Fruit fly (Drosophila melanogaster) whole organism, embryonic: ENCODE data around the gene mthl1.

Experiments
- Atf3 ChIP-seq: fragments of 200-800 bp; sonication (Bioruptor generic); optimal IDR thresholded peaks from 3 replicates; lab custom pipeline; 2016; ENCODE audit warnings: missing biosample characterization, missing genetic modification characterization
- B-H1 ChIP-seq: fragments of 200-800 bp; sonication (Bioruptor generic); IDR thresholded peaks from 3 replicates; pipeline ENCODE4 v1.3.6; 2022; ENCODE audit warnings: missing biosample characterization, missing genetic modification characterization
- BtbVII ChIP-seq: fragments of 200-800 bp; sonication (Bioruptor generic); optimal IDR thresholded peaks from 3 replicates; lab custom pipeline; 2017; ENCODE audit warnings: missing biosample characterization, mild to moderate bottlenecking, missing genetic modification characterization
- C15 ChIP-seq: fragments of 200-800 bp; sonication (Bioruptor generic); IDR thresholded peaks from 3 replicates; pipeline ENCODE4 v1.3.6; 2022; ENCODE audit warnings: missing biosample characterization, missing genetic modification characterization
- CG10979 ChIP-seq: fragments of 200-800 bp; sonication (Bioruptor generic); optimal IDR thresholded peaks from 2 replicates; lab custom pipeline; 2018; ENCODE audit warnings: missing biosample characterization, mild to moderate bottlenecking, missing genetic modification characterization, moderate library complexity
- CG11696 ChIP-seq: fragments of 200-800 bp; sonication (Bioruptor generic); IDR thresholded peaks from 2 replicates; pipeline ENCODE4 v1.3.6; 2022; ENCODE audit warnings: missing biosample characterization, missing genetic modification characterization
- CG13296 ChIP-seq: fragments of 200-800 bp; sonication (Bioruptor generic); optimal IDR thresholded peaks from 3 replicates; lab custom pipeline; 2018; ENCODE audit warnings: missing biosample characterization, mild to moderate bottlenecking, missing genetic modification characterization
- CG14860 ChIP-seq: fragments of 200-800 bp; sonication (Bioruptor generic); IDR thresholded peaks from 3 replicates; pipeline ENCODE4 v1.3.6; 2022; ENCODE audit warnings: missing biosample characterization, missing genetic modification characterization; ENCODE audit not compliant: partially characterized antibody
- CG14965 ChIP-seq: fragments of 200-800 bp; sonication (Bioruptor generic); optimal IDR thresholded peaks from 2 replicates; lab custom pipeline; 2016; ENCODE audit warnings: missing biosample characterization, missing genetic modification characterization, borderline replicate concordance
- CG15269 ChIP-seq: fragments of 200-800 bp; sonication (Bioruptor generic); optimal IDR thresholded peaks from 2 replicates; lab custom pipeline; 2018; ENCODE audit warnings: missing biosample characterization, mild to moderate bottlenecking, missing genetic modification characterization, moderate library complexity
- CG16813 ChIP-seq: fragments of 200-800 bp; sonication (Bioruptor generic); IDR thresholded peaks from 3 replicates; pipeline ENCODE4 v1.3.6; 2022; ENCODE audit warnings: missing biosample characterization, missing genetic modification characterization; ENCODE audit not compliant: partially characterized antibody
- CG16815 ChIP-seq: fragments of 200-800 bp; sonication (Bioruptor generic); optimal IDR thresholded peaks from 3 replicates; lab custom pipeline; 2017; ENCODE audit warnings: missing biosample characterization, mild to moderate bottlenecking, missing genetic modification characterization
- CG16863 ChIP-seq: fragments of 200-800 bp; sonication (Bioruptor generic); optimal IDR thresholded peaks from 3 replicates; lab custom pipeline; 2016; ENCODE audit warnings: missing biosample characterization, missing genetic modification characterization
- CG17361 ChIP-seq: fragments of 200-800 bp; sonication (Bioruptor generic); IDR thresholded peaks from 3 replicates; pipeline ENCODE4 v1.3.6; 2022; ENCODE audit warnings: missing biosample characterization, missing genetic modification characterization
- CG17385 ChIP-seq: fragments of 200-800 bp; sonication (Bioruptor generic); optimal IDR thresholded peaks from 3 replicates; lab custom pipeline; 2018; ENCODE audit warnings: missing biosample characterization, mild to moderate bottlenecking, missing genetic modification characterization
- CG18011 ChIP-seq: fragments of 200-800 bp; sonication (Bioruptor generic); optimal IDR thresholded peaks from 2 replicates; lab custom pipeline; 2017; ENCODE audit warnings: missing biosample characterization, missing genetic modification characterization, mild to moderate bottlenecking, moderate library complexity, missing genotype
- CG2129 ChIP-seq: fragments of 200-800 bp; sonication (Bioruptor generic); IDR thresholded peaks from 2 replicates; pipeline ENCODE4 v1.3.6; 2022; ENCODE audit warnings: missing biosample characterization, missing genetic modification characterization; ENCODE audit not compliant: partially characterized antibody
- CG31441 ChIP-seq: fragments of 200-800 bp; sonication (Bioruptor generic); IDR thresholded peaks from 2 replicates; pipeline ENCODE4 v1.3.6; 2022; ENCODE audit warnings: missing biosample characterization, missing genetic modification characterization
- CG32772 ChIP-seq: fragments of 200-800 bp; sonication (Bioruptor generic); IDR thresholded peaks from 2 replicates; pipeline ENCODE4 v1.3.6; 2022; ENCODE audit warnings: missing biosample characterization, missing genetic modification characterization
- CG34224 ChIP-seq: fragments of 200-800 bp; sonication (Bioruptor generic); IDR thresholded peaks from 3 replicates; pipeline ENCODE4 v1.3.6; 2022; ENCODE audit warnings: missing biosample characterization, missing genetic modification characterization; ENCODE audit not compliant: partially characterized antibody
- CG3995 ChIP-seq: fragments of 200-800 bp; sonication (Bioruptor generic); optimal IDR thresholded peaks from 3 replicates; lab custom pipeline; 2016; ENCODE audit warnings: missing biosample characterization, missing genetic modification characterization
- CG9797 ChIP-seq: fragments of 200-800 bp; sonication (Bioruptor generic); optimal IDR thresholded peaks from 3 replicates; lab custom pipeline; 2018; ENCODE audit warnings: missing biosample characterization, mild to moderate bottlenecking, missing genetic modification characterization
- CG9817 ChIP-seq: fragments of 200-800 bp; sonication (Bioruptor generic); optimal IDR thresholded peaks from 2 replicates; lab custom pipeline; 2018; ENCODE audit warnings: missing biosample characterization, mild to moderate bottlenecking, missing genetic modification characterization, moderate library complexity
- CoRest ChIP-seq: fragments of 200-800 bp; sonication (Bioruptor generic); optimal IDR thresholded peaks from 3 replicates; lab custom pipeline; 2018; ENCODE audit warnings: missing biosample characterization, mild to moderate bottlenecking, missing genetic modification characterization, moderate library complexity
- Dbx ChIP-seq: fragments of 200-800 bp; sonication (Bioruptor generic); IDR thresholded peaks from 3 replicates; pipeline ENCODE4 v1.3.6; 2022; ENCODE audit warnings: missing biosample characterization, missing genetic modification characterization
- Dp ChIP-seq: fragments of 200-800 bp; sonication (Bioruptor generic); optimal IDR thresholded peaks from 2 replicates; lab custom pipeline; 2018; ENCODE audit warnings: missing biosample characterization, mild to moderate bottlenecking, missing genetic modification characterization, moderate library complexity
- Drgx ChIP-seq: fragments of 200-800 bp; sonication (Bioruptor generic); IDR thresholded peaks from 2 replicates; pipeline ENCODE4 v1.3.6; 2022; ENCODE audit warnings: missing biosample characterization, missing genetic modification characterization
- HLHmδ ChIP-seq: fragments of 200-800 bp; sonication (Bioruptor generic); optimal IDR thresholded peaks from 2 replicates; lab custom pipeline; 2018; ENCODE audit warnings: missing biosample characterization, mild to moderate bottlenecking, missing genetic modification characterization, moderate library complexity
- Hand ChIP-seq: fragments of 200-800 bp; sonication (Bioruptor generic); optimal IDR thresholded peaks from 2 replicates; lab custom pipeline; 2017; ENCODE audit warnings: mild to moderate bottlenecking, missing biosample characterization, missing genetic modification reagents, missing genetic modification characterization
- MTF-1 ChIP-seq: fragments of 200-800 bp; sonication (Bioruptor generic); optimal IDR thresholded peaks from 2 replicates; lab custom pipeline; 2018; ENCODE audit warnings: missing biosample characterization, mild to moderate bottlenecking, missing genetic modification characterization, borderline replicate concordance
- Nf-YB ChIP-seq: fragments of 200-800 bp; sonication (Bioruptor generic); optimal IDR thresholded peaks from 3 replicates; lab custom pipeline; 2019; ENCODE audit warnings: missing biosample characterization, mild to moderate bottlenecking, missing genetic modification characterization, moderate library complexity
- Oaz ChIP-seq: fragments of 200-800 bp; sonication (Bioruptor generic); IDR thresholded peaks from 2 replicates; pipeline ENCODE4 v1.3.6; 2022; ENCODE audit warnings: missing biosample characterization, missing genetic modification characterization
- Oli ChIP-seq: fragments of 200-800 bp; sonication (Bioruptor generic); optimal IDR thresholded peaks from 2 replicates; lab custom pipeline; 2018; ENCODE audit warnings: missing biosample characterization, mild to moderate bottlenecking, missing genetic modification characterization, moderate library complexity
- Poxn ChIP-seq: fragments of 200-800 bp; sonication (Bioruptor generic); IDR thresholded peaks from 2 replicates; pipeline ENCODE4 v1.3.6; 2022; ENCODE audit warnings: missing biosample characterization, missing genetic modification characterization
- amos ChIP-seq: fragments of 200-800 bp; sonication (Bioruptor generic); IDR thresholded peaks from 2 replicates; pipeline ENCODE4 v1.3.6; 2022; ENCODE audit warnings: missing biosample characterization, missing genetic modification characterization; ENCODE audit not compliant: partially characterized antibody
- chm ChIP-seq: fragments of 200-800 bp; sonication (Bioruptor generic); IDR thresholded peaks from 2 replicates; pipeline ENCODE4 v1.3.6; 2022; ENCODE audit warnings: missing biosample characterization, missing genetic modification characterization
- danr ChIP-seq: fragments of 200-800 bp; sonication (Bioruptor generic); IDR thresholded peaks from 2 replicates; pipeline ENCODE4 v1.3.6; 2022; ENCODE audit warnings: missing biosample characterization, missing genetic modification characterization
- disco-r ChIP-seq: fragments of 200-800 bp; sonication (Bioruptor generic); optimal IDR thresholded peaks from 2 replicates; lab custom pipeline; 2016; ENCODE audit warnings: missing biosample characterization, missing genetic modification characterization
- fd3F ChIP-seq: fragments of 200-800 bp; sonication (Bioruptor generic); optimal IDR thresholded peaks from 2 replicates; lab custom pipeline; 2018; ENCODE audit warnings: missing biosample characterization, mild to moderate bottlenecking, missing genetic modification characterization, moderate library complexity
- gfzf ChIP-seq: fragments of 200-800 bp; sonication (Bioruptor generic); optimal IDR thresholded peaks from 2 replicates; lab custom pipeline; 2016; ENCODE audit warnings: missing biosample characterization, mild to moderate bottlenecking, missing genetic modification characterization, moderate library complexity
- gsb ChIP-seq: fragments of 200-800 bp; sonication (Bioruptor generic); IDR thresholded peaks from 2 replicates; pipeline ENCODE4 v1.3.6; 2022; ENCODE audit warnings: missing biosample characterization, missing genetic modification characterization
- hbn ChIP-seq: fragments of 200-800 bp; sonication (Bioruptor generic); IDR thresholded peaks from 2 replicates; pipeline ENCODE4 v1.3.6; 2022; ENCODE audit warnings: missing biosample characterization, missing genetic modification characterization; ENCODE audit not compliant: partially characterized antibody
- hth ChIP-seq: fragments of >200 bp; optimal IDR thresholded peaks from 2 replicates; lab custom pipeline; 2017; ENCODE audit warnings: inconsistent platforms
- nerfin-2 ChIP-seq: fragments of 200-800 bp; sonication (Bioruptor generic); IDR thresholded peaks from 2 replicates; pipeline ENCODE4 v1.3.6; 2022; ENCODE audit warnings: missing biosample characterization, missing genetic modification characterization; ENCODE audit not compliant: partially characterized antibody
- tgo ChIP-seq: fragments of 200-800 bp; sonication (Bioruptor generic); IDR thresholded peaks from 3 replicates; pipeline ENCODE4 v1.3.6; 2022; ENCODE audit warnings: missing biosample characterization, missing genetic modification characterization
- trem ChIP-seq: fragments of 200-800 bp; optimal IDR thresholded peaks from 3 replicates; lab custom pipeline; 2019; ENCODE audit warnings: missing biosample characterization, mild to moderate bottlenecking, missing genetic modification characterization, moderate library complexity
- unc-4 ChIP-seq: fragments of 200-800 bp; sonication (Bioruptor generic); IDR thresholded peaks from 2 replicates; pipeline ENCODE4 v1.3.6; 2022; ENCODE audit warnings: missing biosample characterization, missing genetic modification characterization; ENCODE audit not compliant: partially characterized antibody
- unpg ChIP-seq: fragments of 200-800 bp; sonication (Bioruptor generic); optimal IDR thresholded peaks from 3 replicates; lab custom pipeline; 2018; ENCODE audit warnings: missing biosample characterization, mild to moderate bottlenecking, missing genetic modification characterization, moderate library complexity
- vfl ChIP-seq: fragments of 200-800 bp; sonication (Bioruptor generic); optimal IDR thresholded peaks from 2 replicates; lab custom pipeline; 2016; ENCODE audit warnings: missing biosample characterization, missing genetic modification characterization
- z ChIP-seq: fragments of 200-800 bp; sonication (Bioruptor generic); IDR thresholded peaks from 3 replicates; pipeline ENCODE4 v1.3.6; 2022; ENCODE audit warnings: missing biosample characterization, missing genetic modification characterization

The mthl1 gene

DNA sequence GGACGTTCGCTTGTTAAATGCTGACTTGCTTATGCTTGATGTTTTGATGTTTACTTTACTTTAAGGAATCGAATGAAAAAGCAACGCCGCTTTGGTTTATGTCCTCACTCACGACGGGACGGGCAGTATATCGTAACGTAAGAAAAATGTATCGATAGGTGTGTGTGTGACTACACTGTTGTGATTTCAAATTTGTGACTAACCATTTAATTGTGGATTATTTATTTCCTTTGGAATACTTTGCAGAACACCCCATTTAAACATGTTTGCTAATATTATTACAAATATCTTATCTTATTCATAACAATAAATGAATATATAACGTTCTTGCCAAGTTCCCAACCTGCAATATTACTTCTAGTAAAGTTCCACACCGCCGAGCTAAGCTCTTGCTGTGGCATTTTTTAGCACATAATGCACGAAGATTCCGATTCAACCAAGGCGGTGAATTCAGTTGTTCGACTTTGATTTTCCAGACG is 14.2 kb downstream of the mthl1 start, which contains the start of the genes Nemp and r (continued):
- TF ChIP-seq Oli (no peak), CG14965 (GFP tag; lab: Kevin White, UChicago) (no peak), B-H1 (no peak), CG11696 (GFP tag; lab: Robert Waterston, UW) (no peak), fd3F (GFP tag; lab: Kevin White, UChicago) (no peak), CG17361 (GFP tag; lab: Robert Waterston, UW) (0 out of 3 replicates have a peak, but pooled peaks have one; percentile 12), disco-r (no peak), gfzf (GFP tag; lab: Kevin White, UChicago) (peak; percentile 82), CG16813 (GFP tag; lab: Robert Waterston, UW) (peak; percentile 77), CG3995 (peak; percentile 95), CG15269 (tag; lab: Kevin White, UChicago) (no peak), CG9797 (peak; percentile 55), Oaz (GFP tag; lab: Robert Waterston, UW) (no peak), Nf-YB (GFP tag; lab: Kevin White, UChicago) (no peak), CoRest (tag; lab: Kevin White, UChicago) (peak; percentile 38), Dbx (GFP tag; lab: Robert Waterston, UW) (no peak), CG10979 (no peak), chm (GFP tag; lab: Robert Waterston, UW) (no peak), hth (lab: Kevin White, UChicago) (no peak), CG16815 (GFP tag; lab: Kevin White, UChicago) (no peak), vfl (GFP tag; lab: Kevin White, UChicago) (no peak), Hand (no peak), CG9817 (no peak), CG17385 (GFP tag; lab: Kevin White, UChicago) (no peak), CG34224 (GFP tag; lab: Robert Waterston, UW) (0 out of 3 replicates have a peak, but pooled peaks have one; percentile 19), unc-4 (GFP tag; lab: Robert Waterston, UW) (peak; percentile 71), tgo (GFP tag; lab: Robert Waterston, UW) (no peak), C15 (no peak), HLHmδ (no peak), Atf3 (GFP tag; lab: Kevin White, UChicago) (no peak), CG2129 (GFP tag; lab: Robert Waterston, UW) (peak; percentile 43), CG32772 (GFP tag; lab: Robert Waterston, UW) (no peak), CG18011 (GFP tag; lab: Kevin White, UChicago) (no peak), trem (tag; lab: Kevin White, UChicago) (peak; percentile 24), CG31441 (GFP tag; lab: Robert Waterston, UW) (peak; percentile 24; the same call in 1 of the 2 replicates), danr (GFP tag; lab: Robert Waterston, UW) (no peak), Dp (GFP tag; lab: Kevin White, UChicago) (peak; percentile 75), amos (GFP tag; lab: Robert Waterston, UW) (peak; percentile 71), MTF-1 (GFP tag; lab: Kevin White, UChicago) (no peak), BtbVII (GFP tag; lab: Kevin White, UChicago) (no peak), CG16863 (GFP tag; lab: Kevin White, UChicago) (no peak), unpg (no peak), CG14860 (GFP tag; lab: Robert Waterston, UW) (peak; percentile 49; the same call in 1 of the 3 replicates), CG13296 (no peak), Poxn (GFP tag; lab: Robert Waterston, UW) (no peak), z (no peak), nerfin-2 (GFP tag; lab: Robert Waterston, UW) (peak; percentile 36; the same call in 1 of the 2 replicates), Drgx (GFP tag; lab: Robert Waterston, UW) (no peak), gsb (GFP tag; lab: Robert Waterston, UW) (no peak), hbn (GFP tag; lab: Robert Waterston, UW) (peak; percentile 65)
